Fruit fly (Drosophila melanogaster) whole organism, embryonic: Measurements from ENCODE around the gene Kr-h1.

Source experiments
- BtbVII ChIP-seq: fragments of 200-800 bp; sonication (Bioruptor generic); optimal IDR thresholded peaks from 3 replicates; lab custom pipeline; 2017; ENCODE audit warnings: missing biosample characterization, mild to moderate bottlenecking, missing genetic modification characterization
- CG10366 ChIP-seq: fragments of 200-800 bp; sonication (Bioruptor generic); IDR thresholded peaks from 2 replicates; pipeline ENCODE4 v1.3.6; 2022; ENCODE audit warnings: missing biosample characterization, missing genetic modification characterization
- CG12155 ChIP-seq: fragments of 200-800 bp; sonication (Bioruptor generic); optimal IDR thresholded peaks from 3 replicates; lab custom pipeline; 2016; ENCODE audit warnings: missing biosample characterization, missing genetic modification characterization
- CG12659 ChIP-seq: fragments of 200-800 bp; sonication (Bioruptor generic); optimal IDR thresholded peaks from 3 replicates; lab custom pipeline; 2017; ENCODE audit warnings: mild to moderate bottlenecking, missing biosample characterization, missing genetic modification reagents, missing genetic modification characterization
- CG12942 ChIP-seq: fragments of 200-800 bp; sonication (Bioruptor generic); optimal IDR thresholded peaks from 3 replicates; lab custom pipeline; 2016; ENCODE audit warnings: missing biosample characterization, missing genetic modification characterization
- CG13123 ChIP-seq: fragments of 200-800 bp; sonication (Bioruptor generic); optimal IDR thresholded peaks from 2 replicates; lab custom pipeline; 2016; ENCODE audit warnings: missing biosample characterization, missing genetic modification characterization
- CG15073 ChIP-seq: fragments of 200-800 bp; sonication (Bioruptor generic); optimal IDR thresholded peaks from 2 replicates; lab custom pipeline; 2016; ENCODE audit warnings: missing biosample characterization, missing genetic modification characterization
- CG15514 ChIP-seq: fragments of 200-800 bp; sonication (Bioruptor generic); optimal IDR thresholded peaks from 3 replicates; lab custom pipeline; 2017; ENCODE audit warnings: missing biosample characterization, missing genetic modification characterization, mild to moderate bottlenecking, moderate library complexity, missing genetic modification reagents
- CG16815 ChIP-seq: fragments of 200-800 bp; sonication (Bioruptor generic); optimal IDR thresholded peaks from 3 replicates; lab custom pipeline; 2017; ENCODE audit warnings: missing biosample characterization, mild to moderate bottlenecking, missing genetic modification characterization
- CG16863 ChIP-seq: fragments of 200-800 bp; sonication (Bioruptor generic); optimal IDR thresholded peaks from 3 replicates; lab custom pipeline; 2016; ENCODE audit warnings: missing biosample characterization, missing genetic modification characterization
- CG17612 ChIP-seq: fragments of 200-800 bp; sonication (Bioruptor generic); IDR thresholded peaks from 2 replicates; pipeline ENCODE4 v1.3.6; 2022; ENCODE audit warnings: missing biosample characterization, missing genetic modification characterization
- CG1792 ChIP-seq: fragments of 200-800 bp; sonication (Bioruptor generic); optimal IDR thresholded peaks from 2 replicates; lab custom pipeline; 2016; ENCODE audit warnings: missing biosample characterization, missing genetic modification characterization
- CG18262 ChIP-seq: fragments of 200-800 bp; optimal IDR thresholded peaks from 3 replicates; lab custom pipeline; 2019; ENCODE audit warnings: missing biosample characterization, mild to moderate bottlenecking, missing genetic modification characterization, moderate library complexity
- CG2712 ChIP-seq: fragments of 200-800 bp; optimal IDR thresholded peaks from 3 replicates; lab custom pipeline; 2019; ENCODE audit warnings: missing biosample characterization, mild to moderate bottlenecking, missing genetic modification characterization, moderate library complexity
- CG30431 ChIP-seq: fragments of 200-800 bp; sonication (Bioruptor generic); optimal IDR thresholded peaks from 2 replicates; lab custom pipeline; 2017; ENCODE audit warnings: missing biosample characterization, missing genetic modification characterization
- CG3726 ChIP-seq: fragments of 200-800 bp; sonication (Bioruptor generic); IDR thresholded peaks from 3 replicates; pipeline ENCODE4, ENCODE4 v1.3.6; 2022; ENCODE audit warnings: missing biosample characterization, missing genetic modification characterization
- CG4328 ChIP-seq: fragments of 200-800 bp; sonication (Bioruptor generic); optimal IDR thresholded peaks from 3 replicates; lab custom pipeline; 2017; ENCODE audit warnings: missing biosample characterization, missing genetic modification reagents, missing genetic modification characterization
- CG4617 ChIP-seq: fragments of 200-800 bp; sonication (Bioruptor generic); optimal IDR thresholded peaks from 3 replicates; lab custom pipeline; 2016; ENCODE audit warnings: missing biosample characterization, missing genetic modification characterization, borderline replicate concordance
- CG7987 ChIP-seq: fragments of 200-800 bp; sonication (Bioruptor generic); optimal IDR thresholded peaks from 2 replicates; lab custom pipeline; 2018; ENCODE audit warnings: missing biosample characterization, mild to moderate bottlenecking, missing genetic modification characterization, moderate library complexity
- Camta ChIP-seq: fragments of 200-800 bp; sonication (Bioruptor generic); optimal IDR thresholded peaks from 2 replicates; lab custom pipeline; 2016; ENCODE audit warnings: missing biosample characterization, missing genetic modification characterization
- CkIIα-i1 ChIP-seq: fragments of 200-800 bp; sonication (Bioruptor generic); IDR thresholded peaks from 2 replicates; pipeline ENCODE4 v1.3.6; 2022; ENCODE audit warnings: missing biosample characterization, missing genetic modification characterization
- Dek ChIP-seq: fragments of 200-800 bp; sonication (Bioruptor generic); optimal IDR thresholded peaks from 3 replicates; lab custom pipeline; 2019; ENCODE audit warnings: missing biosample characterization, mild to moderate bottlenecking, missing genetic modification characterization, moderate library complexity
- H2.0 ChIP-seq: fragments of 200-800 bp; sonication (Bioruptor generic); IDR thresholded peaks from 2 replicates; pipeline ENCODE4 v1.3.6; 2022; ENCODE audit warnings: missing biosample characterization, missing genetic modification characterization
- Hmr ChIP-seq: fragments of 200-800 bp; sonication (Bioruptor generic); optimal IDR thresholded peaks from 3 replicates; lab custom pipeline; 2017; ENCODE audit warnings: mild to moderate bottlenecking, missing biosample characterization, missing genetic modification reagents, missing genetic modification characterization
- Hr51 ChIP-seq, 2 experiments: fragments of 200-800 bp; sonication (Bioruptor generic); optimal IDR thresholded peaks; 2 replicates in 1 of 2; 3 replicates in 1 of 2; lab custom pipeline; 2016 to 2018; ENCODE audit warnings: missing biosample characterization in 2 of 2, missing genetic modification characterization in 2 of 2, mild to moderate bottlenecking in 1 of 2, moderate library complexity in 1 of 2
- Jarid2 ChIP-seq: fragments of 200-800 bp; sonication (Bioruptor generic); optimal IDR thresholded peaks from 3 replicates; lab custom pipeline; 2017; ENCODE audit warnings: mild to moderate bottlenecking, missing biosample characterization, missing genetic modification reagents, missing genetic modification characterization
- MTF-1 ChIP-seq: fragments of 200-800 bp; sonication (Bioruptor generic); optimal IDR thresholded peaks from 2 replicates; lab custom pipeline; 2018; ENCODE audit warnings: missing biosample characterization, mild to moderate bottlenecking, missing genetic modification characterization, borderline replicate concordance
- Med ChIP-seq: fragments of 200-800 bp; sonication (Bioruptor generic); peaks from one replicate; lab custom pipeline; 2016; ENCODE audit warnings: missing biosample characterization, missing genetic modification characterization, mild to moderate bottlenecking, inconsistent platforms, moderate library complexity
- Mrtf ChIP-seq: fragments of 200-800 bp; sonication (Bioruptor generic); IDR thresholded peaks from 3 replicates; pipeline ENCODE4 v1.3.6; 2022; ENCODE audit warnings: missing biosample characterization, missing genetic modification characterization
- Nf-YC ChIP-seq: fragments of 200-800 bp; optimal IDR thresholded peaks from 3 replicates; lab custom pipeline; 2019; ENCODE audit warnings: missing biosample characterization, mild to moderate bottlenecking, missing genetic modification characterization, moderate library complexity
- Optix ChIP-seq: fragments of 200-800 bp; sonication (Bioruptor generic); IDR thresholded peaks from 3 replicates; pipeline ENCODE4 v1.3.6; 2022; ENCODE audit warnings: missing biosample characterization, missing genetic modification characterization
- Rfx ChIP-seq: fragments of 200-800 bp; sonication (Bioruptor generic); IDR thresholded peaks from 2 replicates; pipeline ENCODE4 v1.3.6; 2022; ENCODE audit warnings: missing biosample characterization, missing genetic modification characterization
- Scr ChIP-seq: fragments of 200-800 bp; sonication (Bioruptor generic); IDR thresholded peaks from 2 replicates; pipeline ENCODE4 v1.3.6; 2022; ENCODE audit warnings: missing biosample characterization, missing genetic modification characterization; ENCODE audit not compliant: partially characterized antibody
- Trl ChIP-seq, 3 experiments: fragments of >200 bp in 2 of 3; fragments of 200-800 bp in 1 of 3; sonication (Bioruptor generic) in 1 of 3; optimal IDR thresholded peaks; 2 replicates in 1 of 3; 3 replicates in 2 of 3; lab custom pipeline; 2016 to 2017; ENCODE audit warnings: missing biosample characterization in 1 of 3, missing genetic modification characterization in 1 of 3
- Vsx1 ChIP-seq: fragments of 200-800 bp; sonication (Bioruptor generic); optimal IDR thresholded peaks from 2 replicates; lab custom pipeline; 2017; ENCODE audit warnings: missing biosample characterization, mild to moderate bottlenecking, missing genetic modification characterization, missing genetic modification reagents
- abd-A ChIP-seq: fragments of 200-800 bp; sonication (Bioruptor generic); optimal IDR thresholded peaks from 3 replicates; lab custom pipeline; 2019; ENCODE audit warnings: missing biosample characterization, mild to moderate bottlenecking, missing genetic modification characterization, moderate library complexity
- ac ChIP-seq: fragments of 200-800 bp; sonication (Bioruptor generic); optimal IDR thresholded peaks from 3 replicates; lab custom pipeline; 2017; ENCODE audit warnings: missing biosample characterization, mild to moderate bottlenecking, missing genetic modification characterization
- ara ChIP-seq: fragments of 200-800 bp; sonication (Bioruptor generic); IDR thresholded peaks from 2 replicates; pipeline ENCODE4 v1.3.6; 2022; ENCODE audit warnings: missing biosample characterization, missing genetic modification characterization
- dmrt11E ChIP-seq: fragments of 200-800 bp; sonication (Bioruptor generic); optimal IDR thresholded peaks from 3 replicates; lab custom pipeline; 2018; ENCODE audit warnings: missing biosample characterization, mild to moderate bottlenecking, missing genetic modification characterization, moderate library complexity
- dysf ChIP-seq: fragments of 200-800 bp; sonication (Bioruptor generic); IDR thresholded peaks from 3 replicates; pipeline ENCODE4 v1.3.6; 2022; ENCODE audit warnings: missing biosample characterization, missing genetic modification characterization
- gcm2 ChIP-seq: fragments of 200-800 bp; sonication (Bioruptor generic); optimal IDR thresholded peaks from 2 replicates; lab custom pipeline; 2016; ENCODE audit warnings: missing biosample characterization, missing genetic modification characterization
- grau ChIP-seq: fragments of 200-800 bp; optimal IDR thresholded peaks from 3 replicates; lab custom pipeline; 2019; ENCODE audit warnings: missing biosample characterization, mild to moderate bottlenecking, missing genetic modification characterization, moderate library complexity
- h ChIP-seq: fragments of >200 bp; optimal IDR thresholded peaks from 2 replicates; lab custom pipeline; 2017
- hb ChIP-seq: fragments of 200-800 bp; sonication (Bioruptor generic); IDR thresholded peaks from 3 replicates; pipeline ENCODE4 v1.3.6; 2022; ENCODE audit warnings: missing biosample characterization, missing genetic modification characterization; ENCODE audit not compliant: partially characterized antibody
- kah ChIP-seq: fragments of 200-800 bp; sonication (Bioruptor generic); optimal IDR thresholded peaks from 2 replicates; lab custom pipeline; 2018; ENCODE audit warnings: missing biosample characterization, mild to moderate bottlenecking, missing genetic modification characterization
- lov ChIP-seq, 2 experiments: fragments of 200-800 bp in 1 of 2; fragments of >200 bp in 1 of 2; sonication (Bioruptor generic) in 1 of 2; IDR thresholded peaks in 1 of 2; optimal IDR thresholded peaks in 1 of 2; 2 replicates in 1 of 2; 3 replicates in 1 of 2; pipeline versions ENCODE4 v1.3.6 to Lab custom; 2017 to 2022; ENCODE audit warnings: missing biosample characterization in 1 of 2, missing genetic modification characterization in 1 of 2
- odd ChIP-seq: fragments of 200-800 bp; sonication (Bioruptor generic); optimal IDR thresholded peaks from 2 replicates; lab custom pipeline; 2017; ENCODE audit warnings: missing biosample characterization, mild to moderate bottlenecking, missing genetic modification characterization
- p53 ChIP-seq: fragments of 200-800 bp; sonication (Bioruptor generic); optimal IDR thresholded peaks from 2 replicates; lab custom pipeline; 2016; ENCODE audit warnings: missing biosample characterization, missing genetic modification characterization
- pzg ChIP-seq: fragments of 200-800 bp; sonication (Bioruptor generic); optimal IDR thresholded peaks from 3 replicates; lab custom pipeline; 2018; ENCODE audit warnings: missing biosample characterization, mild to moderate bottlenecking, missing genetic modification characterization, moderate library complexity
- stc ChIP-seq: fragments of 200-800 bp; sonication (Bioruptor generic); IDR thresholded peaks from 2 replicates; pipeline ENCODE4 v1.3.6; 2022; ENCODE audit warnings: missing biosample characterization, missing genetic modification characterization

The Kr-h1 gene

DNA sequence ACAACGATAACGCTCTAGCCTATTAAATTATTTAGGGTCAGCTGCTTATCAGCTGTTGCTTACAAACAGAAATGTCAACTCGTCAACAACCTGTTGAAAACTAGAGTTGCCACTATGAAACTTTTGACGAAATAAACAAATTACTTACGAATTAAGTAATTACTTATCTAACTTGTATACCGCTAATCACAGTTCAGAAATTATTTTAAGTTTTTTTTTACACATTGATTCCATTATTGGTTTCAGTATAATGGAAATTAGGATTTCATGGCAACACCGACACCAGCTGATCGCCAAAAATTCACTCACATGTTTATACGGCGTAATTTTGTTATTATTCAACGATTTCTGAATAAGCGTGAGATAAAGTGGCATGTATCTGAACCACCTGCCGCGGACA, 44.6 kb upstream of the Kr-h1 start, which contains the start of the genes CG9117 and CG31643 (continued):
- TF ChIP-seq kah (GFP tag; lab: Kevin White, UChicago) (peak; percentile 100), CG7987 (no peak), lov (optimal IDR thresholded peaks at IDR 0.05; lab: Kevin White, UChicago) (no peak), lov (GFP tag; IDR thresholded peaks at IDR 0.05; lab: Robert Waterston, UW) (no peak), MTF-1 (GFP tag; lab: Kevin White, UChicago) (no peak), BtbVII (GFP tag; lab: Kevin White, UChicago) (no peak), CG30431 (GFP tag; lab: Kevin White, UChicago) (no peak), CG13123 (GFP tag; lab: Kevin White, UChicago) (no peak), CG1792 (GFP tag; lab: Kevin White, UChicago) (no peak), dmrt11E (peak; percentile 48), hb (GFP tag; lab: Robert Waterston, UW) (no peak), CG3726 (no peak), Scr (GFP tag; lab: Robert Waterston, UW) (peak; percentile 21; the same call in 1 of the 2 replicates), gcm2 (GFP tag; lab: Kevin White, UChicago) (no peak), Hr51 (GFP tag; optimal IDR thresholded peaks at IDR 0.05; lab: Kevin White, UChicago) (no peak), abd-A (tag; lab: Kevin White, UChicago) (no peak), Optix (GFP tag; lab: Robert Waterston, UW) (no peak), ara (GFP tag; lab: Robert Waterston, UW) (no peak), grau (tag; lab: Kevin White, UChicago) (peak; percentile 56), pzg (peak; percentile 64), Mrtf (no peak), Vsx1 (GFP tag; lab: Kevin White, UChicago) (no peak), Camta (GFP tag; lab: Kevin White, UChicago) (peak; percentile 62), Med (GFP tag; lab: Kevin White, UChicago) (peak; percentile 91), CG15073 (GFP tag; lab: Kevin White, UChicago) (no peak), CG15514 (GFP tag; lab: Kevin White, UChicago) (peak; percentile 74), CG10366 (GFP tag; lab: Robert Waterston, UW) (peak; percentile 35), CG12659 (GFP tag; lab: Kevin White, UChicago) (peak; percentile 69), h (lab: Kevin White, UChicago) (no peak), H2.0 (no peak), p53 (GFP tag; lab: Kevin White, UChicago) (no peak), CG18262 (tag; lab: Kevin White, UChicago) (no peak), dysf (0 out of 3 replicates have a peak, but pooled peaks have one; percentile 6), CG2712 (tag; lab: Kevin White, UChicago) (peak; percentile 57), CG12155 (GFP tag; lab: Kevin White, UChicago) (peak; percentile 71), stc (GFP tag; lab: Robert Waterston, UW) (peak; percentile 21; the same call in 1 of the 2 replicates), odd (GFP tag; lab: Kevin White, UChicago) (no peak), ac (GFP tag; lab: Kevin White, UChicago) (no peak), CG4617 (GFP tag; lab: Kevin White, UChicago) (peak; percentile 51), CG12942 (peak; percentile 57), CG17612 (GFP tag; lab: Robert Waterston, UW) (no peak), Trl (optimal IDR thresholded peaks at IDR 0.05; lab: Kevin White, UChicago) (no peak), Trl (GFP tag; optimal IDR thresholded peaks at IDR 0.05; lab: Kevin White, UChicago) (peak; percentile 46), CkIIα-i1 (GFP tag; lab: Robert Waterston, UW) (no peak), Jarid2 (GFP tag; lab: Kevin White, UChicago) (no peak), Nf-YC (tag; lab: Kevin White, UChicago) (no peak), Hmr (GFP tag; lab: Kevin White, UChicago) (no peak), Dek (peak; percentile 10), CG16815 (GFP tag; lab: Kevin White, UChicago) (no peak), CG4328 (no peak), CG16863 (GFP tag; lab: Kevin White, UChicago) (peak; percentile 49), Rfx (GFP tag; lab: Robert Waterston, UW) (peak; percentile 55)
